Worm (Caenorhabditis elegans) whole organism, young adult: ENCODE data around the gene xpc-1.
A peak's percentile ranks its signal among the peaks of the same experiment; 100 is the strongest.

ENCODE experiments used
- D2030.7 ChIP-seq: fragments of 200-800 bp; sonication (Bioruptor generic); IDR thresholded peaks from 2 replicates; pipeline ENCODE4 v1.3.6; 2022; ENCODE audit warnings: missing genetic modification reagents, missing genetic modification characterization, missing compliant biosample characterization
- F37B4.10 ChIP-seq: fragments of 200-800 bp; sonication (Bioruptor generic); IDR thresholded peaks from 2 replicates; pipeline ENCODE4 v1.3.6; 2022; ENCODE audit warnings: missing genetic modification characterization, missing compliant biosample characterization
- F39B2.1 ChIP-seq: fragments of 200-800 bp; sonication (Bioruptor generic); IDR thresholded peaks from 2 replicates; pipeline ENCODE4 v1.3.6; 2022; ENCODE audit warnings: missing genetic modification reagents, missing genetic modification characterization, missing compliant biosample characterization
- F52B5.7 ChIP-seq: sonication (generic microtip); optimal IDR thresholded peaks from 2 replicates; lab custom pipeline; 2016; ENCODE audit warnings: mild to moderate bottlenecking, missing genetic modification characterization, missing compliant biosample characterization
- F55B11.4 ChIP-seq: sonication (generic microtip); optimal IDR thresholded peaks from 2 replicates; lab custom pipeline; 2016; ENCODE audit warnings: missing compliant biosample characterization, missing genetic modification characterization, borderline replicate concordance; ENCODE audit not compliant: insufficient read depth
- F57A8.1 ChIP-seq: fragments of 200-800 bp; sonication (Bioruptor generic); optimal IDR thresholded peaks from 2 replicates; lab custom pipeline; 2018; ENCODE audit warnings: mild to moderate bottlenecking, missing genetic modification characterization, moderate library complexity, missing compliant biosample characterization
- F57C9.4 ChIP-seq: sonication (generic microtip); optimal IDR thresholded peaks from 2 replicates; lab custom pipeline; 2017; ENCODE audit warnings: mild to moderate bottlenecking, missing genetic modification characterization, missing compliant biosample characterization
- T07F8.4 ChIP-seq: sonication (generic microtip); optimal IDR thresholded peaks from 2 replicates; lab custom pipeline; 2016; ENCODE audit warnings: mild to moderate bottlenecking, missing genetic modification characterization, moderate library complexity, missing compliant biosample characterization
- Y56A3A.18 ChIP-seq: fragments of 200-800 bp; sonication (Bioruptor generic); IDR thresholded peaks from 2 replicates; pipeline ENCODE4 v1.3.6; 2022; ENCODE audit warnings: missing genetic modification reagents, missing genetic modification characterization, missing compliant biosample characterization
- Y79H2A.3 ChIP-seq: fragments of 200-800 bp; sonication (Bioruptor generic); conservative IDR thresholded peaks from 2 replicates; pipeline ENCODE4 v1.3.6; 2022; ENCODE audit warnings: missing genetic modification reagents, missing genetic modification characterization, missing compliant biosample characterization
- akir-1 ChIP-seq: fragments of 200-800 bp; sonication (Bioruptor generic); optimal IDR thresholded peaks from 2 replicates; lab custom pipeline; 2018; ENCODE audit warnings: mild to moderate bottlenecking, missing genetic modification characterization, moderate library complexity, missing compliant biosample characterization
- atf-7 ChIP-seq: sonication (generic microtip); optimal IDR thresholded peaks from 2 replicates; lab custom pipeline; 2017; ENCODE audit warnings: mild to moderate bottlenecking, missing genetic modification characterization, missing compliant biosample characterization
- attf-6 ChIP-seq: fragments of 200-800 bp; sonication (Bioruptor generic); IDR thresholded peaks from 2 replicates; pipeline ENCODE4 v1.3.6; 2022; ENCODE audit warnings: missing genetic modification reagents, missing genetic modification characterization, missing compliant biosample characterization
- cebp-1 ChIP-seq, 2 experiments: fragments of 200-800 bp in 1 of 2; sonication (Bioruptor generic) in 1 of 2; sonication (generic microtip) in 1 of 2; IDR thresholded peaks in 1 of 2; optimal IDR thresholded peaks in 1 of 2; 2 replicates each; pipeline versions ENCODE4 v1.3.6 to Lab custom; 2017 to 2022; ENCODE audit warnings: missing compliant biosample characterization in 2 of 2, missing genetic modification characterization in 2 of 2, mild to moderate bottlenecking in 1 of 2, missing genetic modification reagents in 1 of 2, moderate library complexity in 1 of 2
- ceh-79 ChIP-seq: sonication (generic microtip); optimal IDR thresholded peaks from 2 replicates; lab custom pipeline; 2017; ENCODE audit warnings: mild to moderate bottlenecking, missing genetic modification characterization, missing compliant biosample characterization
- ceh-91 ChIP-seq: fragments of 200-800 bp; sonication (Bioruptor generic); IDR thresholded peaks from 2 replicates; pipeline ENCODE4 v1.3.6; 2022; ENCODE audit warnings: missing genetic modification reagents, missing genetic modification characterization, missing compliant biosample characterization
- egl-44 ChIP-seq: fragments of 200-800 bp; sonication (Bioruptor generic); IDR thresholded peaks from 2 replicates; pipeline ENCODE4 v1.3.6; 2022; ENCODE audit warnings: missing genetic modification reagents, missing genetic modification characterization, missing compliant biosample characterization
- ekl-4 ChIP-seq: fragments of 200-800 bp; sonication (Bioruptor generic); IDR thresholded peaks from 2 replicates; pipeline ENCODE4 v1.3.6; 2022; ENCODE audit warnings: missing genetic modification reagents, missing genetic modification characterization, missing compliant biosample characterization
- ets-4 ChIP-seq: fragments of 200-800 bp; sonication (Bioruptor generic); optimal IDR thresholded peaks from 2 replicates; lab custom pipeline; 2018; ENCODE audit warnings: mild to moderate bottlenecking, missing genetic modification characterization, missing compliant biosample characterization
- him-1 ChIP-seq: sonication (generic microtip); optimal IDR thresholded peaks from 2 replicates; lab custom pipeline; 2016; ENCODE audit warnings: missing genotype, missing genetic modification reagents, missing genetic modification characterization, missing compliant biosample characterization
- let-526 ChIP-seq: fragments of 200-800 bp; sonication (Bioruptor generic); IDR thresholded peaks from 2 replicates; pipeline ENCODE4 v1.3.6; 2022; ENCODE audit warnings: missing genetic modification reagents, missing genetic modification characterization, missing compliant biosample characterization
- lin-26 ChIP-seq: fragments of 200-800 bp; sonication (Bioruptor generic); IDR thresholded peaks from 2 replicates; pipeline ENCODE4 v1.3.6; 2022; ENCODE audit warnings: missing genetic modification reagents, missing genetic modification characterization, missing compliant biosample characterization
- lin-35 ChIP-seq, 3 experiments: fragments of 150-350 bp in 2 of 3; sonication (generic microtip) in 1 of 3; optimal IDR thresholded peaks; 2 replicates each; lab custom pipeline; 2014 to 2018; ENCODE audit warnings: missing biosample characterization in 3 of 3, missing genetic modification characterization in 3 of 3, missing genetic modification reagents in 3 of 3
- lir-1 ChIP-seq: fragments of 200-800 bp; sonication (Bioruptor generic); conservative IDR thresholded peaks from 2 replicates; pipeline ENCODE4 v1.3.6; 2022; ENCODE audit warnings: missing genetic modification reagents, missing genetic modification characterization, missing compliant biosample characterization
- nfyb-1 ChIP-seq: fragments of 200-800 bp; sonication (Bioruptor generic); IDR thresholded peaks from 2 replicates; pipeline ENCODE4 v1.3.6; 2022; ENCODE audit warnings: missing genetic modification reagents, missing genetic modification characterization, missing compliant biosample characterization
- nhr-179 ChIP-seq: sonication (generic microtip); optimal IDR thresholded peaks from 2 replicates; lab custom pipeline; 2016; ENCODE audit warnings: mild to moderate bottlenecking, missing genetic modification characterization, missing compliant biosample characterization
- nhr-27 ChIP-seq: fragments of 200-800 bp; sonication (Bioruptor generic); optimal IDR thresholded peaks from 2 replicates; lab custom pipeline; 2018; ENCODE audit warnings: mild to moderate bottlenecking, missing genetic modification characterization, moderate library complexity, missing compliant biosample characterization
- rec-8 ChIP-seq, 2 experiments: sonication (generic microtip); optimal IDR thresholded peaks; 2 replicates each; lab custom pipeline; 2016; ENCODE audit warnings: mild to moderate bottlenecking in 2 of 2, missing genetic modification characterization in 2 of 2, missing genetic modification reagents in 2 of 2, missing genotype in 2 of 2, missing biosample characterization in 1 of 2, missing compliant biosample characterization in 1 of 2, moderate library complexity in 1 of 2
- rpc-1 ChIP-seq, 2 experiments: fragments of 150-350 bp in 1 of 2; sonication (generic microtip) in 1 of 2; optimal IDR thresholded peaks; 2 replicates each; lab custom pipeline; 2014 to 2018; ENCODE audit warnings: missing biosample characterization in 1 of 2, missing genetic modification characterization in 1 of 2, missing genetic modification reagents in 1 of 2, missing genotype in 1 of 2
- sdz-38 ChIP-seq: sonication (generic microtip); optimal IDR thresholded peaks from 2 replicates; lab custom pipeline; 2016; ENCODE audit warnings: missing genotype, missing genetic modification characterization, missing compliant biosample characterization
- snpc-1.1 ChIP-seq: sonication (generic microtip); optimal IDR thresholded peaks from 2 replicates; lab custom pipeline; 2017; ENCODE audit warnings: missing genetic modification characterization, mild to moderate bottlenecking, missing compliant biosample characterization, antibody characterized with exemption, moderate library complexity, missing genotype, missing genetic modification reagents; ENCODE audit not compliant: insufficient read depth
- snpc-1.3 ChIP-seq: sonication (generic microtip); optimal IDR thresholded peaks from 2 replicates; lab custom pipeline; 2017; ENCODE audit warnings: missing genetic modification characterization, mild to moderate bottlenecking, missing compliant biosample characterization, antibody characterized with exemption, moderate library complexity, missing genotype, missing genetic modification reagents; ENCODE audit not compliant: insufficient read depth
- tbx-9 ChIP-seq: sonication (generic microtip); optimal IDR thresholded peaks from 2 replicates; lab custom pipeline; 2016; ENCODE audit warnings: borderline replicate concordance, missing genetic modification characterization, inconsistent platforms, missing compliant biosample characterization
- unc-130 ChIP-seq: sonication (generic microtip); optimal IDR thresholded peaks from 2 replicates; lab custom pipeline; 2016; ENCODE audit warnings: missing genetic modification reagents, missing genetic modification characterization, missing compliant biosample characterization
- unc-62 ChIP-seq: fragments of 150-350 bp; optimal IDR thresholded peaks from 2 replicates; lab custom pipeline; 2014; ENCODE audit warnings: missing biosample characterization, missing genetic modification reagents, missing genetic modification characterization
- zfh-2 ChIP-seq: fragments of 200-800 bp; sonication (Bioruptor generic); conservative IDR thresholded peaks from 2 replicates; pipeline ENCODE4 v1.3.6; 2022; ENCODE audit warnings: missing genetic modification reagents, missing genetic modification characterization, missing compliant biosample characterization
- ztf-22 ChIP-seq: fragments of 200-800 bp; sonication (Bioruptor generic); optimal IDR thresholded peaks from 2 replicates; lab custom pipeline; 2018; ENCODE audit warnings: mild to moderate bottlenecking, missing genetic modification characterization, moderate library complexity, missing compliant biosample characterization
- ztf-3 ChIP-seq: fragments of 200-800 bp; sonication (Bioruptor generic); optimal IDR thresholded peaks from 2 replicates; lab custom pipeline; 2018; ENCODE audit warnings: mild to moderate bottlenecking, missing genetic modification characterization, missing compliant biosample characterization
- ztf-6 ChIP-seq: fragments of 200-800 bp; sonication (Bioruptor generic); IDR thresholded peaks from 2 replicates; pipeline ENCODE4 v1.3.6; 2022; ENCODE audit warnings: missing genetic modification reagents, missing genetic modification characterization, missing compliant biosample characterization

Gene xpc-1

ce11 chrIV:2032946-2033411, 40.1 kb downstream of the xpc-1 start, which contains the start of gene cpsf-1 (continued):
- TF ChIP-seq tbx-9 (tag; lab: Kevin White, UChicago) (no peak), sdz-38 (no peak), Y56A3A.18 (GFP tag; lab: Robert Waterston, UW) (no peak), F52B5.7 (no peak), cebp-1 (GFP tag; IDR thresholded peaks at IDR 0.05; lab: Robert Waterston, UW) (no peak), cebp-1 (tag; optimal IDR thresholded peaks at IDR 0.05; lab: Kevin White, UChicago) (no peak), ceh-79 (tag; lab: Kevin White, UChicago) (no peak), snpc-1.1 (no peak), ztf-22 (GFP tag; lab: Kevin White, UChicago) (no peak), egl-44 (GFP tag; lab: Robert Waterston, UW) (no peak), akir-1 (GFP tag; lab: Kevin White, UChicago) (no peak), F55B11.4 (tag; lab: Kevin White, UChicago) (no peak), lin-26 (no peak), nhr-179 (no peak), ets-4 (GFP tag; lab: Kevin White, UChicago) (no peak), F39B2.1 (GFP tag; lab: Robert Waterston, UW) (no peak), him-1 (tag; lab: Kevin White, UChicago) (no peak), ceh-91 (GFP tag; lab: Robert Waterston, UW) (peak; percentile 57; the same call in 1 of the 2 replicates), Y79H2A.3 (no peak), rpc-1 (optimal IDR thresholded peaks at IDR 0.05; lab: Kevin White, UChicago) (no peak), rpc-1 (tag; optimal IDR thresholded peaks at IDR 0.05; lab: Kevin White, UChicago) (no peak), F37B4.10 (GFP tag; lab: Robert Waterston, UW) (no peak), nfyb-1 (GFP tag; lab: Robert Waterston, UW) (no peak), F57C9.4 (tag; lab: Kevin White, UChicago) (no peak), F57A8.1 (GFP tag; lab: Kevin White, UChicago) (no peak), D2030.7 (peak; percentile 68), unc-62 (no peak), let-526 (0 out of 2 replicates have a peak, but pooled peaks have one; percentile 48), T07F8.4 (no peak), atf-7 (tag; lab: Kevin White, UChicago) (no peak), unc-130 (GFP tag; lab: Kevin White, UChicago) (peak; percentile 43), rec-8 (tag; optimal IDR thresholded peaks at IDR 0.05; lab: Kevin White, UChicago) (no peak), lir-1 (GFP tag; lab: Robert Waterston, UW) (peak; percentile 63; the same call in 1 of the 2 replicates)

- TF ChIP-seq ztf-6 (GFP tag; lab: Robert Waterston, UW): no peak
- no peak for TF ChIP-seq ekl-4
- no peak for TF ChIP-seq snpc-1.3 (tag; lab: Kevin White, UChicago)
- no peak for TF ChIP-seq attf-6 (GFP tag; lab: Robert Waterston, UW)
- TF ChIP-seq unc-62: no peak
These were observed 44.1 kb downstream of the xpc-1 start, which contains the start of the genes Y76B12C.9 and cng-2 for ce11 chrIV:2036974-2037373. Gene Y76B12C.9, minus strand, starts transcription at chrIV:2037074. Gene cng-2, plus strand, starts transcription at chrIV:2037191.

- TF ChIP-seq rec-8 (tag; optimal IDR thresholded peaks at IDR 0.05; lab: Kevin White, UChicago) (no peak), zfh-2 (peak; percentile 56), lin-35 (GFP tag; optimal IDR thresholded peaks at IDR 0.05; lab: Kevin White, UChicago) (no peak), nhr-27 (tag; lab: Kevin White, UChicago) (no peak), ztf-3 (GFP tag; lab: Kevin White, UChicago) (no peak)
These were observed 44.6 kb downstream of the xpc-1 start for ce11 chrIV:2037497-2037896.
